Fruit fly (Drosophila melanogaster): ENCODE measurements around the gene CG9512.
A peak's percentile ranks its signal among the peaks of the same experiment; 100 is the strongest.

CG9512 gene

dm6 chrX:14952097-14952844 lies 46.9 kb upstream of the CG9512 start (continued):
- peak; percentile 15 for TF ChIP-seq NfI (GFP tag; optimal IDR thresholded peaks at IDR 0.05)
- TF ChIP-seq onecut (GFP tag; IDR thresholded peaks at IDR 0.05) = peak; percentile 12; the same call in 1 of the 2 replicates
- peak; percentile 51 for TF ChIP-seq chn (GFP tag; optimal IDR thresholded peaks at IDR 0.05)
- peak; percentile 33; the same call in 1 of the 3 replicates for TF ChIP-seq otp (GFP tag; IDR thresholded peaks at IDR 0.05)
- peak; percentile 58 for TF ChIP-seq Sox100B (GFP tag; optimal IDR thresholded peaks at IDR 0.05)
- TF ChIP-seq CG2875 (GFP tag; optimal IDR thresholded peaks at IDR 0.05) = peak; percentile 66
- TF ChIP-seq sens (GFP tag) = peak; percentile 90
- no peak for TF ChIP-seq Dbx (GFP tag; IDR thresholded peaks at IDR 0.05)
- no peak for TF ChIP-seq CG4617 (GFP tag; optimal IDR thresholded peaks at IDR 0.05; ENCODE audit: borderline replicate concordance)
- TF ChIP-seq danr (GFP tag; IDR thresholded peaks at IDR 0.05) = no peak
- TF ChIP-seq CG4730 (GFP tag; IDR thresholded peaks at IDR 0.05) = no peak
- peak; percentile 30; the same call in 1 of the 2 replicates for TF ChIP-seq crol (GFP tag; IDR thresholded peaks at IDR 0.05)
- peak; percentile 11 for TF ChIP-seq gcm (GFP tag; optimal IDR thresholded peaks at IDR 0.05)
- TF ChIP-seq Chrac-16 (GFP tag; optimal IDR thresholded peaks at IDR 0.05) = peak; percentile 49
- TF ChIP-seq dm (GFP tag; optimal IDR thresholded peaks at IDR 0.05) = no peak
- no peak for TF ChIP-seq CG10274 (GFP tag; optimal IDR thresholded peaks at IDR 0.05)
- no peak for TF ChIP-seq CG34422 (GFP tag; IDR thresholded peaks at IDR 0.05)
- no peak for TF ChIP-seq sima (GFP tag; optimal IDR thresholded peaks at IDR 0.05)
- TF ChIP-seq gcm2 (GFP tag; optimal IDR thresholded peaks at IDR 0.05) = no peak
- TF ChIP-seq CG10267 (tag; optimal IDR thresholded peaks at IDR 0.05) = peak; percentile 42
- peak; percentile 9 for TF ChIP-seq zf30C (GFP tag; optimal IDR thresholded peaks at IDR 0.05)
- TF ChIP-seq ERR (GFP tag; optimal IDR thresholded peaks at IDR 0.05) = no peak
- TF ChIP-seq CG12219 (GFP tag; optimal IDR thresholded peaks at IDR 0.05) = peak; percentile 12
- TF ChIP-seq CG2678 (tag; optimal IDR thresholded peaks at IDR 0.05) = peak; percentile 68
- no peak for TF ChIP-seq CG8290 (GFP tag; optimal IDR thresholded peaks at IDR 0.05)
- TF ChIP-seq CG8290 (tag; optimal IDR thresholded peaks at IDR 0.05) = peak in 1 of 2 experiments; percentile 41
- 0 out of 2 replicates have a peak, but pooled peaks have one; percentile 7 for TF ChIP-seq Ada2b (GFP tag; IDR thresholded peaks at IDR 0.05)
- no peak for TF ChIP-seq CG7987 (GFP tag; optimal IDR thresholded peaks at IDR 0.05)
- TF ChIP-seq ttk (GFP tag; IDR thresholded peaks at IDR 0.05) = 0 out of 2 replicates have a peak, but pooled peaks have one; percentile 50
- 0 out of 2 replicates have a peak, but pooled peaks have one; percentile 10 for TF ChIP-seq CG1024 (GFP tag; IDR thresholded peaks at IDR 0.05)
- TF ChIP-seq Gug (GFP tag; IDR thresholded peaks at IDR 0.05) = peak; percentile 6; the same call in 2 of the 4 replicates
- TF ChIP-seq CG7839 (tag; optimal IDR thresholded peaks at IDR 0.05) = peak; percentile 57
- TF ChIP-seq jigr1 (GFP tag; IDR thresholded peaks at IDR 0.05) = no peak
- peak; percentile 27 for TF ChIP-seq jumu (GFP tag; optimal IDR thresholded peaks at IDR 0.05)
- TF ChIP-seq org-1 (GFP tag; optimal IDR thresholded peaks at IDR 0.05) = peak; percentile 24
- no peak for TF ChIP-seq CG7963 (GFP tag; IDR thresholded peaks at IDR 0.05; ENCODE audit: partially characterized antibody)
- peak; percentile 38 for TF ChIP-seq CG3407 (GFP tag; optimal IDR thresholded peaks at IDR 0.05)
- TF ChIP-seq klu (GFP tag; IDR thresholded peaks at IDR 0.05) = 0 out of 2 replicates have a peak, but pooled peaks have one; percentile 7
- TF ChIP-seq pnt (GFP tag; optimal IDR thresholded peaks at IDR 0.05) = peak; percentile 7
- peak; percentile 71 for TF ChIP-seq CG11504 (tag; optimal IDR thresholded peaks at IDR 0.05)
- no peak for TF ChIP-seq YL-1 (GFP tag; optimal IDR thresholded peaks at IDR 0.05)
- no peak for TF ChIP-seq CG1792 (GFP tag; optimal IDR thresholded peaks at IDR 0.05)
- TF ChIP-seq Camta (GFP tag; optimal IDR thresholded peaks at IDR 0.05) = no peak
- TF ChIP-seq CG11696 (GFP tag; IDR thresholded peaks at IDR 0.05) = peak; percentile 85
- TF ChIP-seq lab (GFP tag; optimal IDR thresholded peaks at IDR 0.05) = no peak
- TF ChIP-seq E2f1 (GFP tag; IDR thresholded peaks at IDR 0.05) = peak; percentile 33; the same call in 1 of the 2 replicates
- peak; percentile 54 for TF ChIP-seq CG10431 (GFP tag; optimal IDR thresholded peaks at IDR 0.05)
- no peak for TF ChIP-seq CG10321 (GFP tag; IDR thresholded peaks at IDR 0.05)
- TF ChIP-seq CG3163 (GFP tag; optimal IDR thresholded peaks at IDR 0.05) = peak; percentile 29
- TF ChIP-seq Bdp1 (GFP tag; optimal IDR thresholded peaks at IDR 0.05) = no peak
